Worm (Caenorhabditis elegans): ENCODE data around the gene fbxb-18.

DNA sequence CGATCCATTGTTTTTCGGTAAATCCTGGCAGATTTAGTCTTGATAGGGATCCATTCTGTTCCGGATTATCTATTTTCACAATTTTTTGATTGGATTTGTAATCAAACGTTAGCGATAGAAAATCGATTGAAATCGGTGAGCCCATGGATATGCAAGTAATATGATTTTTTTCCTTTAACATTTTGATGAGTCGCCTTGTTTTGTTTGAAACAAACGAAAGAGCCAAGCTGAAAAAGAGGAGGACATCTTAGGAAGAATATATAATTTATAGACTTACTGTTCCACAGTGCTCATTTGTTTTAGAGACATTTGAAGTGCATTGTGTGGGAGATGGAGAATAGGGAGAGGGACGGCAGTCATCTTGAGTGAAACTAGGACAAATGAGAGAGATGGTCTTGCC, at the start of gene fbxb-18, which contains the start of gene fbxb-19:
- no peak for TF ChIP-seq him-1 (tag; optimal IDR thresholded peaks at IDR 0.05)
- TF ChIP-seq dao-5 (tag; optimal IDR thresholded peaks at IDR 0.05) = no peak

Measured in whole organism, L4/young adult.